Worm (Caenorhabditis elegans) whole organism, L1 larva: Measurements from ENCODE around the gene T27E9.6.

ENCODE experiments used
- C04F5.9 ChIP-seq: sonication (generic microtip); optimal IDR thresholded peaks from 2 replicates; lab custom pipeline; 2016; ENCODE audit warnings: missing genetic modification characterization, missing compliant biosample characterization
- C16A3.4 ChIP-seq: fragments of 150-350 bp; optimal IDR thresholded peaks from 2 replicates; lab custom pipeline; 2014; ENCODE audit warnings: missing biosample characterization, missing genetic modification characterization
- C34B4.2 ChIP-seq: sonication (generic microtip); optimal IDR thresholded peaks from 2 replicates; lab custom pipeline; 2017; ENCODE audit warnings: mild to moderate bottlenecking, missing genetic modification characterization, missing compliant biosample characterization
- Y116A8C.19 ChIP-seq: sonication (generic microtip); optimal IDR thresholded peaks from 2 replicates; lab custom pipeline; 2016; ENCODE audit warnings: missing compliant biosample characterization, missing genetic modification characterization, borderline replicate concordance
- aha-1 ChIP-seq: fragments of 150-350 bp; optimal IDR thresholded peaks from 2 replicates; lab custom pipeline; 2014; ENCODE audit warnings: missing biosample characterization, missing genetic modification characterization
- ceh-63 ChIP-seq: fragments of 200-800 bp; sonication (Bioruptor generic); optimal IDR thresholded peaks from 2 replicates; lab custom pipeline; 2018; ENCODE audit warnings: mild to moderate bottlenecking, missing genetic modification characterization, missing compliant biosample characterization
- ceh-88 ChIP-seq: fragments of 200-800 bp; sonication (Bioruptor generic); IDR thresholded peaks from 2 replicates; pipeline ENCODE4 v1.3.6; 2022; ENCODE audit warnings: missing genetic modification characterization, missing compliant biosample characterization
- ceh-90 ChIP-seq: sonication (generic microtip); optimal IDR thresholded peaks from 2 replicates; lab custom pipeline; 2016; ENCODE audit warnings: missing genetic modification characterization, missing compliant biosample characterization
- ces-1 ChIP-seq: fragments of 150-350 bp; optimal IDR thresholded peaks from 2 replicates; lab custom pipeline; 2014; ENCODE audit warnings: missing biosample characterization, missing genetic modification reagents, missing genetic modification characterization
- dsc-1 ChIP-seq: sonication (generic microtip); optimal IDR thresholded peaks from 2 replicates; lab custom pipeline; 2016; ENCODE audit warnings: mild to moderate bottlenecking, missing genetic modification characterization, missing compliant biosample characterization
- efl-1 ChIP-seq, 4 experiments: fragments of 150-350 bp; optimal IDR thresholded peaks in 3 of 4; peaks in 1 of 4; 1 replicate in 1 of 4; 2 replicates in 3 of 4; lab custom pipeline; 2014; ENCODE audit warnings: missing biosample characterization in 2 of 4, missing genetic modification characterization in 2 of 4, missing genetic modification reagents in 2 of 4
- egl-27 ChIP-seq, 2 experiments: fragments of 150-350 bp in 1 of 2; sonication (generic microtip); optimal IDR thresholded peaks; 3 replicates each; lab custom pipeline; 2017 to 2018; ENCODE audit warnings: missing biosample characterization in 2 of 2, missing genetic modification characterization in 2 of 2, missing genetic modification reagents in 2 of 2
- elt-2 ChIP-seq: sonication (generic microtip); optimal IDR thresholded peaks from 2 replicates; lab custom pipeline; 2016; ENCODE audit warnings: missing genetic modification characterization, mild to moderate bottlenecking, inconsistent platforms, missing compliant biosample characterization, missing genetic modification reagents
- fkh-10 ChIP-seq: sonication (generic microtip); optimal IDR thresholded peaks from 2 replicates; lab custom pipeline; 2017; ENCODE audit warnings: missing biosample characterization, missing genetic modification reagents, missing genetic modification characterization
- hlh-17 ChIP-seq: fragments of 200-800 bp; sonication (Bioruptor generic); optimal IDR thresholded peaks from 2 replicates; lab custom pipeline; 2018; ENCODE audit warnings: missing genetic modification characterization, mild to moderate bottlenecking, missing compliant biosample characterization, moderate library complexity, borderline replicate concordance
- hlh-4 ChIP-seq: sonication (generic microtip); optimal IDR thresholded peaks from 2 replicates; lab custom pipeline; 2016; ENCODE audit warnings: mild to moderate bottlenecking, missing genetic modification characterization, missing compliant biosample characterization
- hpl-2 ChIP-seq: fragments of 150-350 bp; optimal IDR thresholded peaks from 2 replicates; lab custom pipeline; 2014; ENCODE audit warnings: missing biosample characterization, missing genetic modification reagents, missing genetic modification characterization
- irx-1 ChIP-seq: sonication (generic microtip); optimal IDR thresholded peaks from 2 replicates; lab custom pipeline; 2016; ENCODE audit warnings: missing genetic modification characterization, missing compliant biosample characterization
- isw-1 ChIP-seq: fragments of 200-800 bp; sonication (Bioruptor generic); IDR thresholded peaks from 2 replicates; pipeline ENCODE4 v1.3.6; 2022; ENCODE audit warnings: missing genetic modification characterization, missing compliant biosample characterization
- jun-1 ChIP-seq: fragments of 150-350 bp; optimal IDR thresholded peaks from 2 replicates; lab custom pipeline; 2014; ENCODE audit warnings: missing biosample characterization, missing genetic modification reagents, missing genetic modification characterization
- lin-14 ChIP-seq: fragments of 200-800 bp; sonication (Bioruptor generic); optimal IDR thresholded peaks from 2 replicates; lab custom pipeline; 2018; ENCODE audit warnings: mild to moderate bottlenecking, missing genetic modification characterization, moderate library complexity, missing compliant biosample characterization
- lin-35 ChIP-seq, 2 experiments: fragments of 150-350 bp; optimal IDR thresholded peaks; 2 replicates each; lab custom pipeline; 2014; ENCODE audit warnings: missing biosample characterization in 2 of 2, missing genetic modification characterization in 2 of 2, missing genetic modification reagents in 2 of 2
- lin-39 ChIP-seq: fragments of 150-350 bp; optimal IDR thresholded peaks from 2 replicates; lab custom pipeline; 2014; ENCODE audit warnings: missing biosample characterization, missing genetic modification reagents, missing genetic modification characterization
- lir-3 ChIP-seq: sonication (generic microtip); optimal IDR thresholded peaks from 2 replicates; lab custom pipeline; 2016; ENCODE audit warnings: mild to moderate bottlenecking, missing genetic modification characterization, moderate library complexity, missing compliant biosample characterization; ENCODE audit not compliant: poor library complexity
- mep-1 ChIP-seq: fragments of 150-350 bp; optimal IDR thresholded peaks from 2 replicates; lab custom pipeline; 2014; ENCODE audit warnings: missing biosample characterization, missing genetic modification characterization
- nhr-19 ChIP-seq: fragments of 200-800 bp; sonication (Bioruptor generic); conservative IDR thresholded peaks from 2 replicates; pipeline ENCODE4 v1.3.6; 2022; ENCODE audit warnings: missing genetic modification characterization, missing compliant biosample characterization
- nhr-237 ChIP-seq: fragments of 150-350 bp; optimal IDR thresholded peaks from 2 replicates; lab custom pipeline; 2014; ENCODE audit warnings: missing biosample characterization, missing genetic modification characterization
- nhr-77 ChIP-seq: fragments of 150-350 bp; optimal IDR thresholded peaks from 2 replicates; lab custom pipeline; 2014; ENCODE audit warnings: missing biosample characterization, missing genetic modification characterization
- nhr-84 ChIP-seq: sonication (generic microtip); optimal IDR thresholded peaks from 2 replicates; lab custom pipeline; 2017; ENCODE audit warnings: missing biosample characterization, missing genetic modification characterization
- nhr-85 ChIP-seq: sonication (generic microtip); peaks from one replicate; lab custom pipeline; 2016; ENCODE audit warnings: missing genetic modification characterization, inconsistent platforms, missing compliant biosample characterization
- pqm-1 ChIP-seq: sonication (generic microtip); optimal IDR thresholded peaks from 3 replicates; lab custom pipeline; 2017; ENCODE audit warnings: missing biosample characterization, missing genetic modification characterization
- rnt-1 ChIP-seq: sonication (generic microtip); optimal IDR thresholded peaks from 2 replicates; lab custom pipeline; 2016; ENCODE audit warnings: mild to moderate bottlenecking, missing genetic modification characterization, moderate library complexity, missing compliant biosample characterization
- snpc-4 ChIP-seq: fragments of 150-350 bp; optimal IDR thresholded peaks from 2 replicates; lab custom pipeline; 2014; ENCODE audit warnings: missing biosample characterization, missing genetic modification characterization
- sox-4 ChIP-seq: sonication (generic microtip); optimal IDR thresholded peaks from 2 replicates; lab custom pipeline; 2016; ENCODE audit warnings: missing genetic modification characterization, missing compliant biosample characterization
- tlp-1 ChIP-seq: fragments of 150-350 bp; optimal IDR thresholded peaks from 2 replicates; lab custom pipeline; 2014; ENCODE audit warnings: missing biosample characterization, missing genetic modification characterization
- unc-130 ChIP-seq: fragments of 150-350 bp; optimal IDR thresholded peaks from 2 replicates; lab custom pipeline; 2017; ENCODE audit warnings: missing biosample characterization, missing genetic modification characterization, inconsistent platforms
- unc-86 ChIP-seq: sonication (generic microtip); optimal IDR thresholded peaks from 2 replicates; lab custom pipeline; 2016; ENCODE audit warnings: missing genetic modification characterization, missing compliant biosample characterization
- unc-98 ChIP-seq: fragments of 200-800 bp; sonication (Bioruptor generic); IDR thresholded peaks from 2 replicates; pipeline ENCODE4 v1.3.6; 2022; ENCODE audit warnings: missing genetic modification characterization, missing compliant biosample characterization
- vab-15 ChIP-seq: sonication (generic microtip); optimal IDR thresholded peaks from 2 replicates; lab custom pipeline; 2017; ENCODE audit warnings: missing genotype, mild to moderate bottlenecking, missing genetic modification characterization, missing compliant biosample characterization
- xbp-1 ChIP-seq: sonication (generic microtip); optimal IDR thresholded peaks from 2 replicates; lab custom pipeline; 2016; ENCODE audit warnings: missing genetic modification characterization, missing compliant biosample characterization
- zag-1 ChIP-seq: fragments of 150-350 bp; optimal IDR thresholded peaks from 2 replicates; lab custom pipeline; 2014; ENCODE audit warnings: missing biosample characterization, missing genetic modification characterization
- ztf-11 ChIP-seq, 2 experiments: sonication (generic microtip); optimal IDR thresholded peaks; 2 replicates each; lab custom pipeline; 2016 to 2017; ENCODE audit warnings: missing genetic modification characterization in 2 of 2, missing biosample characterization in 1 of 2, missing compliant biosample characterization in 1 of 2

Gene T27E9.6

ce11 chrIII:13518437-13518836 is 41.9 kb upstream of the T27E9.6 start:
- no peak for TF ChIP-seq ztf-11 (tag; optimal IDR thresholded peaks at IDR 0.05; lab: Kevin White, UChicago)
- TF ChIP-seq fkh-10 (GFP tag; lab: Kevin White, UChicago) = no peak
- no peak for TF ChIP-seq xbp-1 (tag; lab: Kevin White, UChicago)
- TF ChIP-seq rnt-1 (tag; lab: Kevin White, UChicago) = no peak
- no peak for TF ChIP-seq aha-1
- TF ChIP-seq efl-1 (optimal IDR thresholded peaks at IDR 0.05; lab: Kevin White, UChicago) = no peak
- TF ChIP-seq efl-1 (GFP tag; optimal IDR thresholded peaks at IDR 0.05 in 1 of 2; lab: Kevin White, UChicago) = peak in 1 of 2 experiments; percentile 85
- TF ChIP-seq zag-1 (tag; lab: Kevin White, UChicago) = no peak

DNA sequence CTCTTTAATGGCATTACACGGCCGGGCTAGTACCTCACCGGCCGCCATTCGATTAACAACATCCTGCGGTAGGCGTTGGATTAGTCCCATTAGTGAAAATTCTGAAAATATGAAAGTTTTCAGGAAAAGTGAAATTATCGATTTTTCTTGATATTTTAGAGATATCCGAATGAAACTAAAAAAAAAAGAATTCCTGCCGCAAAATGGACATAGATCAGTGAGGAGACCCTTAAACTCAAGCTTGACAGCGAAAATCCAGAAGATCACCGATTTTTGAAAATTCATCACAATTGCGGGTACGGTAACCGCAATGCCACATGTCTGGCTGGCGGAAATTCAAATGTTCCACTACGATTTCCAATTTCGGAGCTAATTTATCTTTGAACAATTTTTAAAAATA is 37.9 kb upstream of the T27E9.6 start, which contains the start of gene mlh-1:
Gene mlh-1, minus strand, starts transcription at position 101 of the 400 bp plus-strand sequence.
- TF ChIP-seq lin-35 (GFP tag; optimal IDR thresholded peaks at IDR 0.05; lab: Kevin White, UChicago) (no peak), efl-1 (optimal IDR thresholded peaks at IDR 0.05; lab: Kevin White, UChicago) (no peak), efl-1 (GFP tag; optimal IDR thresholded peaks at IDR 0.05 in 1 of 2; lab: Kevin White, UChicago) (peak in 1 of 2 experiments; percentile 33)

DNA sequence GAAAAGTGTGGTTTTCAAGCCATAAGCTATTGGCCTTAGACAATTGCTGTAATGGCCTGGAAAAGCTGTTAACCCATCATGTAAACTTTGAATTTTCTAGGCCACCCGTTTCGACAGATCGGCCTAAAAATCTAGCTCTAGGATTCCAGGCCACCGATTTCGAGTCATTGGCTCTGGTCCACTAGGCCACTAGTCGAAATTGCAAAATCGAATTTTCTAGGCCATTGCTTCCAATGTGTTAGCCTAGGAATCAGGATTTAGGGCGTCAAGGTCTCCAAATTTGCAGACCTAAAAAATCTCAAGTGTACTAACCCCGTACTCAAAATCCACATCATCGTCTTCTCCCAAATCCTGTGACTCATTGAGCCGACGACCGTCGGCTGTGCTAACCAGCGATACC is 34.2 kb upstream of the T27E9.6 start:
- TF ChIP-seq snpc-4 (tag; lab: Kevin White, UChicago) = no peak
- TF ChIP-seq nhr-19 (GFP tag; lab: Robert Waterston, UW) = no peak
- TF ChIP-seq tlp-1 = no peak
- TF ChIP-seq nhr-237 = no peak
- TF ChIP-seq C34B4.2 = no peak
- TF ChIP-seq ceh-63 (GFP tag; lab: Kevin White, UChicago) = no peak
- no peak for TF ChIP-seq C04F5.9 (tag; lab: Kevin White, UChicago)
- no peak for TF ChIP-seq elt-2 (tag; lab: Kevin White, UChicago)
- TF ChIP-seq lin-14 (GFP tag; lab: Kevin White, UChicago) = no peak
- TF ChIP-seq nhr-84 (tag; lab: Kevin White, UChicago) = no peak
- no peak for TF ChIP-seq Y116A8C.19 (tag; lab: Kevin White, UChicago)

- no peak for TF ChIP-seq ceh-90 (tag; lab: Kevin White, UChicago)
- TF ChIP-seq nhr-237 = no peak
- TF ChIP-seq lir-3 (tag; lab: Kevin White, UChicago) = no peak
- no peak for TF ChIP-seq ceh-63 (GFP tag; lab: Kevin White, UChicago)
- no peak for TF ChIP-seq egl-27 (tag; optimal IDR thresholded peaks at IDR 0.05; lab: Kevin White, UChicago)
- no peak for TF ChIP-seq nhr-77
- TF ChIP-seq unc-130 (tag; lab: Kevin White, UChicago) = no peak
- no peak for TF ChIP-seq vab-15 (tag; lab: Kevin White, UChicago)
- no peak for TF ChIP-seq isw-1 (GFP tag; lab: Robert Waterston, UW)
- no peak for TF ChIP-seq hlh-4 (tag; lab: Kevin White, UChicago)
- TF ChIP-seq dsc-1 = no peak
These were observed 29.1 kb upstream of the T27E9.6 start, which contains the start of gene T28A8.3 for ce11 chrIII:13505718-13506117. T28A8.3 (plus strand) TSS chrIII:13506018.

- no peak for TF ChIP-seq lin-39 (tag; lab: Kevin White, UChicago)
These were observed 26.8 kb upstream of the T27E9.6 start, which contains the start of gene T28A8.4 for ce11 chrIII:13503379-13503778. T28A8.4 (plus strand) TSS chrIII:13503679.

- TF ChIP-seq efl-1 (optimal IDR thresholded peaks at IDR 0.05; lab: Kevin White, UChicago) (no peak), efl-1 (GFP tag; optimal IDR thresholded peaks at IDR 0.05 in 1 of 2; lab: Kevin White, UChicago) (no peak), ces-1 (GFP tag; lab: Kevin White, UChicago) (no peak), pqm-1 (tag; lab: Kevin White, UChicago) (no peak), mep-1 (no peak), unc-98 (no peak), nhr-85 (tag; lab: Kevin White, UChicago) (no peak), sox-4 (tag; lab: Kevin White, UChicago) (no peak), C16A3.4 (tag; lab: Kevin White, UChicago) (no peak), unc-86 (tag; lab: Kevin White, UChicago) (no peak), hlh-17 (GFP tag; lab: Kevin White, UChicago) (no peak), hpl-2 (GFP tag; lab: Kevin White, UChicago) (no peak), ceh-88 (GFP tag; lab: Robert Waterston, UW) (no peak), irx-1 (tag; lab: Kevin White, UChicago) (no peak), isw-1 (GFP tag; lab: Robert Waterston, UW) (no peak), jun-1 (tag; lab: Kevin White, UChicago) (no peak)
- TF ChIP-seq, all 84 proteins: peak for 0
These were observed 25.9 kb upstream of the T27E9.6 start, which contains the start of gene T28A8.8 for ce11 chrIII:13502513-13502912. T28A8.8 (plus strand) TSS chrIII:13502813.
